Worm (Caenorhabditis elegans) whole organism, late embryonic: ENCODE data around the gene grl-11.

Source experiments
- C38D4.7 ChIP-seq: fragments of 200-800 bp; sonication (Bioruptor generic); optimal IDR thresholded peaks from 2 replicates; lab custom pipeline; 2018; ENCODE audit warnings: mild to moderate bottlenecking, missing genetic modification characterization, moderate library complexity, missing compliant biosample characterization
- F13H6.1 ChIP-seq: sonication (generic microtip); optimal IDR thresholded peaks from 2 replicates; lab custom pipeline; 2016; ENCODE audit warnings: missing genetic modification characterization, missing compliant biosample characterization
- ama-1 ChIP-seq: fragments of 150-350 bp; optimal IDR thresholded peaks from 2 replicates; lab custom pipeline; 2014
- ceh-18 ChIP-seq: sonication (generic microtip); optimal IDR thresholded peaks from 2 replicates; lab custom pipeline; 2016; ENCODE audit warnings: missing genetic modification characterization, missing compliant biosample characterization
- ceh-19 ChIP-seq: fragments of 200-800 bp; sonication (Bioruptor generic); optimal IDR thresholded peaks from 2 replicates; lab custom pipeline; 2018; ENCODE audit warnings: mild to moderate bottlenecking, missing genetic modification characterization, missing compliant biosample characterization
- ceh-2 ChIP-seq: sonication (generic microtip); optimal IDR thresholded peaks from 2 replicates; lab custom pipeline; 2016; ENCODE audit warnings: missing genotype, missing genetic modification characterization, missing compliant biosample characterization
- ceh-30 ChIP-seq: fragments of 150-350 bp; optimal IDR thresholded peaks from 2 replicates; lab custom pipeline; 2014; ENCODE audit warnings: missing biosample characterization, missing genetic modification characterization
- ceh-31 ChIP-seq: sonication (generic microtip); optimal IDR thresholded peaks from 2 replicates; lab custom pipeline; 2016; ENCODE audit warnings: missing genetic modification characterization, missing compliant biosample characterization
- ceh-34 ChIP-seq: sonication (generic microtip); optimal IDR thresholded peaks from 2 replicates; lab custom pipeline; 2016; ENCODE audit warnings: mild to moderate bottlenecking, missing genetic modification characterization, missing compliant biosample characterization
- ceh-48 ChIP-seq: sonication (generic microtip); optimal IDR thresholded peaks from 2 replicates; lab custom pipeline; 2016; ENCODE audit warnings: missing genetic modification characterization, inconsistent platforms, missing compliant biosample characterization
- fkh-10 ChIP-seq: fragments of 150-350 bp; optimal IDR thresholded peaks from 2 replicates; lab custom pipeline; 2014; ENCODE audit warnings: missing biosample characterization, missing genetic modification reagents, missing genetic modification characterization
- hlh-13 ChIP-seq: fragments of 200-800 bp; sonication (Bioruptor generic); optimal IDR thresholded peaks from 2 replicates; lab custom pipeline; 2018; ENCODE audit warnings: mild to moderate bottlenecking, missing genetic modification characterization, missing compliant biosample characterization
- hlh-15 ChIP-seq: sonication (generic microtip); optimal IDR thresholded peaks from 2 replicates; lab custom pipeline; 2016; ENCODE audit warnings: missing genetic modification characterization, missing compliant biosample characterization
- hlh-30 ChIP-seq: sonication (generic microtip); optimal IDR thresholded peaks from 2 replicates; lab custom pipeline; 2017; ENCODE audit warnings: antibody characterized with exemption, missing genetic modification characterization, missing compliant biosample characterization; ENCODE audit not compliant: insufficient read depth
- lim-6 ChIP-seq: sonication (generic microtip); optimal IDR thresholded peaks from 2 replicates; lab custom pipeline; 2016; ENCODE audit warnings: missing genetic modification characterization, missing compliant biosample characterization
- lin-11 ChIP-seq: fragments of 200-800 bp; sonication (Bioruptor generic); optimal IDR thresholded peaks from 2 replicates; lab custom pipeline; 2018; ENCODE audit warnings: mild to moderate bottlenecking, missing genetic modification characterization, missing compliant biosample characterization
- nhr-11 ChIP-seq: fragments of 150-350 bp; optimal IDR thresholded peaks from 2 replicates; lab custom pipeline; 2014; ENCODE audit warnings: missing biosample characterization, missing genetic modification characterization
- npax-4 ChIP-seq: sonication (generic microtip); optimal IDR thresholded peaks from 2 replicates; lab custom pipeline; 2016; ENCODE audit warnings: missing genetic modification characterization, missing compliant biosample characterization
- odd-2 ChIP-seq: sonication (generic microtip); optimal IDR thresholded peaks from 2 replicates; lab custom pipeline; 2017; ENCODE audit warnings: antibody characterized with exemption, mild to moderate bottlenecking, missing genetic modification characterization, missing compliant biosample characterization
- pag-3 ChIP-seq: sonication (generic microtip); optimal IDR thresholded peaks from 2 replicates; lab custom pipeline; 2016; ENCODE audit warnings: missing compliant biosample characterization, missing genetic modification characterization, borderline replicate concordance
- pat-9 ChIP-seq: fragments of 200-800 bp; sonication (Bioruptor generic); optimal IDR thresholded peaks from 2 replicates; lab custom pipeline; 2018; ENCODE audit warnings: mild to moderate bottlenecking, missing genetic modification characterization, moderate library complexity, missing compliant biosample characterization
- pax-1 ChIP-seq: fragments of 150-350 bp; optimal IDR thresholded peaks from 2 replicates; lab custom pipeline; 2014; ENCODE audit warnings: missing biosample characterization, missing genetic modification characterization
- pha-2 ChIP-seq: sonication (generic microtip); optimal IDR thresholded peaks from 2 replicates; lab custom pipeline; 2017; ENCODE audit warnings: mild to moderate bottlenecking, missing genetic modification characterization, missing compliant biosample characterization
- pros-1 ChIP-seq: fragments of 150-350 bp; optimal IDR thresholded peaks from 2 replicates; lab custom pipeline; 2014; ENCODE audit warnings: missing biosample characterization, missing genetic modification reagents, missing genetic modification characterization
- ref-2 ChIP-seq: sonication (generic microtip); optimal IDR thresholded peaks from 2 replicates; lab custom pipeline; 2016; ENCODE audit warnings: missing genetic modification characterization, missing compliant biosample characterization
- sdc-2 ChIP-seq: sonication (generic microtip); optimal IDR thresholded peaks from 2 replicates; lab custom pipeline; 2016; ENCODE audit warnings: missing genotype, missing genetic modification characterization, missing compliant biosample characterization
- sox-2 ChIP-seq: fragments of 200-800 bp; sonication (Bioruptor generic); IDR thresholded peaks from 2 replicates; pipeline ENCODE4 v1.3.6; 2022; ENCODE audit warnings: missing genetic modification reagents, missing genetic modification characterization, missing compliant biosample characterization
- syd-9 ChIP-seq: sonication (generic microtip); optimal IDR thresholded peaks from 2 replicates; lab custom pipeline; 2016; ENCODE audit warnings: mild to moderate bottlenecking, missing genetic modification characterization, moderate library complexity, missing compliant biosample characterization
- tbx-7 ChIP-seq: sonication (generic microtip); optimal IDR thresholded peaks from 2 replicates; lab custom pipeline; 2016; ENCODE audit warnings: missing genotype, missing genetic modification characterization, missing compliant biosample characterization
- ttx-3 ChIP-seq: sonication (generic microtip); optimal IDR thresholded peaks from 2 replicates; lab custom pipeline; 2016; ENCODE audit warnings: missing genetic modification reagents, missing genetic modification characterization, missing compliant biosample characterization
- unc-86 ChIP-seq: sonication (generic microtip); optimal IDR thresholded peaks from 2 replicates; lab custom pipeline; 2016; ENCODE audit warnings: missing genetic modification characterization, missing compliant biosample characterization
- zip-5 ChIP-seq: sonication (generic microtip); optimal IDR thresholded peaks from 2 replicates; lab custom pipeline; 2016; ENCODE audit warnings: missing genetic modification characterization, missing compliant biosample characterization

The grl-11 gene

DNA sequence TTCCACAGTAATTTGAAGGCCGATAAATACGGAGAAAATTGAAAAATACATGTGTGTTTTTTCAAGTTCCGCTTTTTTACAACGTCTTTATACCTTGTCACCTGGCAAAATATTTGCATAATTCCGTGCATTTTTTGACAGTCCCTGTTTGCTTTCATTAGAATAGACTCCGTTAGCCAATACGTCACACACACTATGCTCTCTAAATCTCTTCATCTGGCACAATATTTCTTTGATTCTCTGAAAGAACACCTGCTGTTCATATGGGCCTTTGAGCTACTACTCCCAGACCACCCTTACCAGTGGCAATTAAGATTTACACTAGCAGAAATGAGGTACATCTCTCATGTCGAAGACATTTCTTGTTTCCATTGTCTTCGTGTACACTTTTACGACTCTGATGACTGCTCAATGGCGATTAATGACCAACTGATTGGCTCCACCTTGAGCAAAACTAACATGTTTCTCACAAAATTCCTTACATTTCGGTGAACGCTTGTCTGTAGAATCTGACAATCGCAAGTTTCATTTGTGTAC, at the start of gene grl-11:
Gene grl-11 (minus strand): TSS at position 51 of the 537 bp plus-strand sequence.
- TF ChIP-seq npax-4 (tag; lab: Kevin White, UChicago) (no peak), pha-2 (tag; lab: Kevin White, UChicago) (no peak), ceh-18 (tag; lab: Kevin White, UChicago) (no peak), sdc-2 (tag; lab: Kevin White, UChicago) (no peak), pax-1 (tag; lab: Kevin White, UChicago) (no peak), tbx-7 (tag; lab: Kevin White, UChicago) (no peak), ref-2 (tag; lab: Kevin White, UChicago) (no peak), ceh-48 (no peak), zip-5 (tag; lab: Kevin White, UChicago) (no peak), F13H6.1 (tag; lab: Kevin White, UChicago) (no peak), syd-9 (tag; lab: Kevin White, UChicago) (no peak), lim-6 (tag; lab: Kevin White, UChicago) (no peak)

DNA sequence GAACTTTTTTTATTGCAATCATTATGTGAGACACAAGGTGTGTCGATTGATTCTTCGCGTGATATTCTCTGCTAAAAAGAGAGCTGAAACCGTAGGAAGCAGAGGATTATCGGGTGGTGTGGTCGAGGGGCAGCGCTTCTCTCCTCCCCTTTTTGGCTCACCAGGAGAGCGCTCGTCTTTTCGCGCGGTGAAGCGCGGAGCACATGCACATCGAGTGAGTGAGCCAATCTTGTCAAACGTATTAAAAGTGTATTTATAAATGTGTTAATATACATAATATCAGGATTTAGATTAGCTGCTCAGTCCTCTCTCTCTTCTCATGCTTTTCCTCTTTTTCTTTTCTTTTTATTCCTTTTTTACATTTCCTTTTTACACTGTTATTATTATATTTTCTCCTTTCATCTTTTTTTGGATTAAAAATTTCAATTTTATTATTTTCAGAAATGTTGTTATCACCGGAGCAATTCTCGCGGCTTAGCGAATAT, 44.5 kb upstream of the grl-11 start, which contains the start of gene dgk-3:
Gene dgk-3 (plus strand): TSS at position 435 of the 485 bp plus-strand sequence.
- TF ChIP-seq pros-1 (tag; lab: Kevin White, UChicago): no peak
- TF ChIP-seq hlh-30 (tag; lab: Kevin White, UChicago): no peak
- TF ChIP-seq ama-1 (lab: Kevin White, UChicago): no peak
- TF ChIP-seq pag-3 (tag; lab: Kevin White, UChicago): no peak
- no peak for TF ChIP-seq sdc-2 (tag; lab: Kevin White, UChicago)
- TF ChIP-seq ceh-19 (GFP tag; lab: Kevin White, UChicago): no peak
- TF ChIP-seq unc-86 (tag; lab: Kevin White, UChicago): no peak
- no peak for TF ChIP-seq syd-9 (tag; lab: Kevin White, UChicago)
- TF ChIP-seq ceh-34 (tag; lab: Kevin White, UChicago): no peak
- no peak for TF ChIP-seq ceh-31 (tag; lab: Kevin White, UChicago)
- TF ChIP-seq lim-6 (tag; lab: Kevin White, UChicago): no peak
- TF ChIP-seq, all 69 proteins: peak for 0

DNA sequence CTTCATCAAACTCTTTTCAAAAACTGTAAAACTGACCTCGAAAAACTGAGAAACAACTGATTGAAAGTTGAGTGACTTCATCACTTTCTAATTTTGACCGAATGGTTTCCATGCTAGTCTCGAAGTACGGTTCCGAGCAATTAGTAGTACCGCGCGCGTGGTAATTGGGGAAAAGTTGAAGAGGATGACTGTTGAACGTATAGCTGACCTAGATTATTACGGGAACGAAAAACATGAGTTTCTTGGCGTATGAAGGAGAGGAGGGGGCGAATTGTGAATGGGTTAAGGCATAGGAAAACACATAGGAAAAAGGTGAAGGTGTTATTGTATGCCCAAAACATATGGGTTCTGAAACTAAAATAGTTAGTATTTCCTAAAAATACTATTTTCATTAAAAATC, 43.4 kb upstream of the grl-11 start, which contains the start of gene ptr-9:
Gene ptr-9 (minus strand): TSS at position 101 of the 400 bp plus-strand sequence.
- TF ChIP-seq pha-2 (tag; lab: Kevin White, UChicago) (no peak), hlh-13 (no peak), pat-9 (tag; lab: Kevin White, UChicago) (no peak), hlh-15 (tag; lab: Kevin White, UChicago) (no peak), ceh-18 (tag; lab: Kevin White, UChicago) (no peak), pros-1 (tag; lab: Kevin White, UChicago) (no peak), odd-2 (tag; lab: Kevin White, UChicago) (no peak), lin-11 (tag; lab: Kevin White, UChicago) (no peak), ttx-3 (tag; lab: Kevin White, UChicago) (no peak), npax-4 (tag; lab: Kevin White, UChicago) (no peak), pag-3 (tag; lab: Kevin White, UChicago) (no peak), ceh-30 (tag; lab: Kevin White, UChicago) (no peak), C38D4.7 (GFP tag; lab: Kevin White, UChicago) (no peak), ceh-19 (GFP tag; lab: Kevin White, UChicago) (no peak), sox-2 (GFP tag; lab: Robert Waterston, UW) (no peak)

DNA sequence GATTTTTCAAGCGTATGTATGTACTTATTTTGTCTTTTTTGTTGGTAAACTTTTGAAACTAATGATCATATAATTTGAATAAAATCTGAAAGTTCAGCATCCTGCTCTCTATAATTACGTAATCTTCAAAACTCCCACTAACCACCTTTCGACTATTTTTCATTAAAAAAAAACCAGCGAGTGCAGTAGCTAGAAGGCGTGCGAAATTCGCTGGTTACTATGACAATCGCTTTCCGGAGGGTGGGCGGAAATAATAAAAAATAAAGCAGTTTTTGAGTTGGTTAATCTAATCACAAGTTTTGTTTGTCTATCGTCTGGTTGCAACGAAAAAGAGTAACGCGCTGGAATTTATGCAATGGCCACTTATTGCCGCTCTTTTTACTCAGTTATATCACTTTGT, 36.6 kb upstream of the grl-11 start, which contains the start of gene irld-34:
Gene irld-34 (plus strand): TSS at position 301 of the 400 bp plus-strand sequence.
- TF ChIP-seq ceh-2 (tag; lab: Kevin White, UChicago) (no peak), ceh-31 (tag; lab: Kevin White, UChicago) (no peak), nhr-11 (tag; lab: Kevin White, UChicago) (no peak), hlh-13 (no peak), fkh-10 (GFP tag; lab: Kevin White, UChicago) (no peak), F13H6.1 (tag; lab: Kevin White, UChicago) (no peak)
